Worm (Caenorhabditis elegans): Measurements from ENCODE around the gene pitr-2.

- no peak for TF ChIP-seq ceh-82 (tag; optimal IDR thresholded peaks at IDR 0.05)
- no peak for TF ChIP-seq egl-27 (tag; optimal IDR thresholded peaks at IDR 0.05)
- no peak for TF ChIP-seq mep-1 (tag; optimal IDR thresholded peaks at IDR 0.05)
- TF ChIP-seq xbp-1 (tag; optimal IDR thresholded peaks at IDR 0.05) = no peak
- TF ChIP-seq nhr-12 (tag; optimal IDR thresholded peaks at IDR 0.05) = no peak
- no peak for TF ChIP-seq nhr-19 (GFP tag; conservative IDR thresholded peaks at IDR 0.05)
- TF ChIP-seq Y116A8C.19 (tag; optimal IDR thresholded peaks at IDR 0.05; ENCODE audit: borderline replicate concordance) = no peak
- no peak for TF ChIP-seq lin-35 (GFP tag; optimal IDR thresholded peaks at IDR 0.05)
- no peak for TF ChIP-seq lir-3 (tag; optimal IDR thresholded peaks at IDR 0.05; ENCODE audit: poor library complexity)
- no peak for TF ChIP-seq pag-3 (tag; optimal IDR thresholded peaks at IDR 0.05; ENCODE audit: borderline replicate concordance, insufficient read depth)
- TF ChIP-seq sox-4 (tag; optimal IDR thresholded peaks at IDR 0.05) = no peak
These were observed 46.4 kb upstream of the pitr-2 start for ce11 chrV:9183718-9184441.
